Worm (Caenorhabditis elegans) whole organism, late embryonic: ENCODE measurements around the gene F53C11.9.

Source experiments
- C08G9.2 ChIP-seq: sonication (generic microtip); optimal IDR thresholded peaks from 2 replicates; lab custom pipeline; 2016; ENCODE audit warnings: mild to moderate bottlenecking, missing genetic modification characterization, moderate library complexity, missing compliant biosample characterization
- K02D7.2 ChIP-seq: sonication (generic microtip); optimal IDR thresholded peaks from 2 replicates; lab custom pipeline; 2017; ENCODE audit warnings: mild to moderate bottlenecking, missing genetic modification characterization, missing compliant biosample characterization
- ceh-24 ChIP-seq: sonication (generic microtip); optimal IDR thresholded peaks from 2 replicates; lab custom pipeline; 2016; ENCODE audit warnings: mild to moderate bottlenecking, missing genetic modification characterization, missing compliant biosample characterization
- hlh-15 ChIP-seq: sonication (generic microtip); optimal IDR thresholded peaks from 2 replicates; lab custom pipeline; 2016; ENCODE audit warnings: missing genetic modification characterization, missing compliant biosample characterization
- pax-1 ChIP-seq: fragments of 150-350 bp; optimal IDR thresholded peaks from 2 replicates; lab custom pipeline; 2014; ENCODE audit warnings: missing biosample characterization, missing genetic modification characterization
- pqm-1 ChIP-seq: sonication (generic microtip); optimal IDR thresholded peaks from 2 replicates; lab custom pipeline; 2016; ENCODE audit warnings: missing genetic modification characterization, missing compliant biosample characterization
- tbx-2 ChIP-seq: sonication (generic microtip); optimal IDR thresholded peaks from 2 replicates; lab custom pipeline; 2016; ENCODE audit warnings: missing genetic modification characterization, missing compliant biosample characterization
- unc-86 ChIP-seq: sonication (generic microtip); optimal IDR thresholded peaks from 2 replicates; lab custom pipeline; 2016; ENCODE audit warnings: missing genetic modification characterization, missing compliant biosample characterization

ce11 chrV:13827920-13828319 is 50.1 kb downstream of the F53C11.9 start, which contains the start of gene nrf-5:
- no peak for TF ChIP-seq pax-1
- no peak for TF ChIP-seq ceh-24 (tag; lab: Kevin White, UChicago)
- no peak for TF ChIP-seq tbx-2 (tag; lab: Kevin White, UChicago)
- no peak for TF ChIP-seq pqm-1 (tag; lab: Kevin White, UChicago)
- no peak for TF ChIP-seq C08G9.2 (tag; lab: Kevin White, UChicago)
- TF ChIP-seq unc-86 (tag; lab: Kevin White, UChicago), result no peak
- no peak for TF ChIP-seq K02D7.2 (tag; lab: Kevin White, UChicago)
- no peak for TF ChIP-seq hlh-15 (tag; lab: Kevin White, UChicago)
